Worm (Caenorhabditis elegans) whole organism, young adult: ENCODE measurements around the gene Y43H11AL.1.

Experiments
- C06A6.2 ChIP-seq: fragments of 200-800 bp; sonication (Bioruptor generic); conservative IDR thresholded peaks from 2 replicates; pipeline ENCODE4 v1.3.6; 2022; ENCODE audit warnings: missing genetic modification characterization, missing compliant biosample characterization
- F37B4.10 ChIP-seq: fragments of 200-800 bp; sonication (Bioruptor generic); IDR thresholded peaks from 2 replicates; pipeline ENCODE4 v1.3.6; 2022; ENCODE audit warnings: missing genetic modification characterization, missing compliant biosample characterization
- F57A8.1 ChIP-seq: fragments of 200-800 bp; sonication (Bioruptor generic); optimal IDR thresholded peaks from 2 replicates; lab custom pipeline; 2018; ENCODE audit warnings: mild to moderate bottlenecking, missing genetic modification characterization, moderate library complexity, missing compliant biosample characterization
- Y56A3A.18 ChIP-seq: fragments of 200-800 bp; sonication (Bioruptor generic); IDR thresholded peaks from 2 replicates; pipeline ENCODE4 v1.3.6; 2022; ENCODE audit warnings: missing genetic modification reagents, missing genetic modification characterization, missing compliant biosample characterization
- ama-1 ChIP-seq, 3 experiments: fragments of 150-350 bp in 1 of 3; sonication (generic microtip) in 2 of 3; optimal IDR thresholded peaks; 2 replicates each; lab custom pipeline; 2014 to 2018; ENCODE audit warnings: missing biosample characterization in 2 of 3, missing genetic modification characterization in 2 of 3, missing genetic modification reagents in 2 of 3
- attf-5 ChIP-seq: fragments of 200-800 bp; sonication (Bioruptor generic); optimal IDR thresholded peaks from 2 replicates; lab custom pipeline; 2018; ENCODE audit warnings: mild to moderate bottlenecking, missing genetic modification characterization, missing compliant biosample characterization
- ceh-40 ChIP-seq: fragments of 200-800 bp; sonication (Bioruptor generic); IDR thresholded peaks from 2 replicates; pipeline ENCODE4 v1.3.6; 2022; ENCODE audit warnings: missing genetic modification characterization, missing compliant biosample characterization
- him-1 ChIP-seq: sonication (generic microtip); optimal IDR thresholded peaks from 2 replicates; lab custom pipeline; 2016; ENCODE audit warnings: missing genotype, missing genetic modification reagents, missing genetic modification characterization, missing compliant biosample characterization
- lag-1 ChIP-seq: fragments of 200-800 bp; sonication (Bioruptor generic); IDR thresholded peaks from 2 replicates; pipeline ENCODE4 v1.3.6; 2022; ENCODE audit warnings: missing genetic modification reagents, missing genetic modification characterization, missing compliant biosample characterization
- madf-8 ChIP-seq: fragments of 200-800 bp; sonication (Bioruptor generic); conservative IDR thresholded peaks from 2 replicates; pipeline ENCODE4 v1.3.6; 2022; ENCODE audit warnings: missing genetic modification reagents, missing genetic modification characterization, missing compliant biosample characterization
- sptf-2 ChIP-seq: fragments of 200-800 bp; sonication (Bioruptor generic); optimal IDR thresholded peaks from 2 replicates; lab custom pipeline; 2018; ENCODE audit warnings: mild to moderate bottlenecking, missing genetic modification characterization, missing compliant biosample characterization
- tbx-9 ChIP-seq: sonication (generic microtip); optimal IDR thresholded peaks from 2 replicates; lab custom pipeline; 2016; ENCODE audit warnings: borderline replicate concordance, missing genetic modification characterization, inconsistent platforms, missing compliant biosample characterization
- ztf-18 ChIP-seq: sonication (generic microtip); optimal IDR thresholded peaks from 2 replicates; lab custom pipeline; 2016; ENCODE audit warnings: missing genotype, mild to moderate bottlenecking, missing genetic modification characterization, missing compliant biosample characterization
- ztf-25 ChIP-seq: fragments of 200-800 bp; sonication (Bioruptor generic); IDR thresholded peaks from 2 replicates; pipeline ENCODE4 v1.3.6; 2022; ENCODE audit warnings: missing genetic modification reagents, missing genetic modification characterization, missing compliant biosample characterization

- TF ChIP-seq ceh-40 (GFP tag; lab: Robert Waterston, UW) (no peak), F37B4.10 (GFP tag; lab: Robert Waterston, UW) (no peak), madf-8 (GFP tag; lab: Robert Waterston, UW) (no peak), lag-1 (GFP tag; lab: Robert Waterston, UW) (no peak), ztf-18 (tag; lab: Kevin White, UChicago) (no peak), tbx-9 (tag; lab: Kevin White, UChicago) (no peak), attf-5 (GFP tag; lab: Kevin White, UChicago) (no peak), him-1 (tag; lab: Kevin White, UChicago) (no peak), C06A6.2 (GFP tag; lab: Robert Waterston, UW) (no peak), sptf-2 (GFP tag; lab: Kevin White, UChicago) (no peak), ama-1 (optimal IDR thresholded peaks at IDR 0.05; lab: Kevin White, UChicago) (no peak), ama-1 (GFP tag; optimal IDR thresholded peaks at IDR 0.05; lab: Kevin White, UChicago) (no peak), F57A8.1 (GFP tag; lab: Kevin White, UChicago) (no peak), Y56A3A.18 (GFP tag; lab: Robert Waterston, UW) (no peak), ztf-25 (GFP tag; lab: Robert Waterston, UW) (no peak)
These were observed 55.9 kb downstream of the Y43H11AL.1 start for ce11 chrII:176622-177021.
